Worm (Caenorhabditis elegans) whole organism, L1 larva: Measurements from ENCODE around the gene C07E3.8.

Source experiments
- F16B12.6 ChIP-seq: fragments of 150-350 bp; optimal IDR thresholded peaks from 2 replicates; lab custom pipeline; 2014; ENCODE audit warnings: missing biosample characterization, missing genetic modification characterization
- Y116A8C.19 ChIP-seq: sonication (generic microtip); optimal IDR thresholded peaks from 2 replicates; lab custom pipeline; 2016; ENCODE audit warnings: missing compliant biosample characterization, missing genetic modification characterization, borderline replicate concordance
- aly-2 ChIP-seq: fragments of 150-350 bp; optimal IDR thresholded peaks from 2 replicates; lab custom pipeline; 2014; ENCODE audit warnings: missing biosample characterization, missing genetic modification characterization
- blmp-1 ChIP-seq: fragments of 150-350 bp; optimal IDR thresholded peaks from 2 replicates; lab custom pipeline; 2014; ENCODE audit warnings: missing biosample characterization, missing genetic modification characterization
- ceh-88 ChIP-seq: fragments of 200-800 bp; sonication (Bioruptor generic); IDR thresholded peaks from 2 replicates; pipeline ENCODE4 v1.3.6; 2022; ENCODE audit warnings: missing genetic modification characterization, missing compliant biosample characterization
- dpl-1 ChIP-seq, 3 experiments: fragments of 150-350 bp in 2 of 3; sonication (generic microtip) in 1 of 3; optimal IDR thresholded peaks; 2 replicates each; lab custom pipeline; 2014 to 2017; ENCODE audit warnings: missing biosample characterization in 3 of 3, missing genetic modification characterization in 3 of 3, missing genetic modification reagents in 3 of 3
- dsc-1 ChIP-seq: sonication (generic microtip); optimal IDR thresholded peaks from 2 replicates; lab custom pipeline; 2016; ENCODE audit warnings: mild to moderate bottlenecking, missing genetic modification characterization, missing compliant biosample characterization
- efl-1 ChIP-seq, 4 experiments: fragments of 150-350 bp; optimal IDR thresholded peaks in 3 of 4; peaks in 1 of 4; 1 replicate in 1 of 4; 2 replicates in 3 of 4; lab custom pipeline; 2014; ENCODE audit warnings: missing biosample characterization in 2 of 4, missing genetic modification characterization in 2 of 4, missing genetic modification reagents in 2 of 4
- elt-2 ChIP-seq: sonication (generic microtip); optimal IDR thresholded peaks from 2 replicates; lab custom pipeline; 2016; ENCODE audit warnings: missing genetic modification characterization, mild to moderate bottlenecking, inconsistent platforms, missing compliant biosample characterization, missing genetic modification reagents
- elt-3 ChIP-seq, 6 experiments: fragments of 150-350 bp in 1 of 6; sonication (generic microtip); optimal IDR thresholded peaks; 2 replicates each; lab custom pipeline; 2017 to 2018; ENCODE audit warnings: missing biosample characterization in 6 of 6, missing genetic modification characterization in 6 of 6, inconsistent platforms in 1 of 6
- fkh-4 ChIP-seq: sonication (generic microtip); optimal IDR thresholded peaks from 2 replicates; lab custom pipeline; 2016; ENCODE audit warnings: missing compliant biosample characterization, missing genetic modification characterization, borderline replicate concordance
- fkh-8 ChIP-seq: sonication (generic microtip); optimal IDR thresholded peaks from 2 replicates; lab custom pipeline; 2016; ENCODE audit warnings: mild to moderate bottlenecking, missing genetic modification characterization, missing compliant biosample characterization
- hlh-4 ChIP-seq: sonication (generic microtip); optimal IDR thresholded peaks from 2 replicates; lab custom pipeline; 2016; ENCODE audit warnings: mild to moderate bottlenecking, missing genetic modification characterization, missing compliant biosample characterization
- jun-1 ChIP-seq: fragments of 150-350 bp; optimal IDR thresholded peaks from 2 replicates; lab custom pipeline; 2014; ENCODE audit warnings: missing biosample characterization, missing genetic modification reagents, missing genetic modification characterization
- lin-13 ChIP-seq: fragments of 150-350 bp; optimal IDR thresholded peaks from 2 replicates; lab custom pipeline; 2014; ENCODE audit warnings: missing biosample characterization, missing genetic modification reagents, missing genetic modification characterization
- lin-14 ChIP-seq: fragments of 200-800 bp; sonication (Bioruptor generic); optimal IDR thresholded peaks from 2 replicates; lab custom pipeline; 2018; ENCODE audit warnings: mild to moderate bottlenecking, missing genetic modification characterization, moderate library complexity, missing compliant biosample characterization
- lin-35 ChIP-seq, 2 experiments: fragments of 150-350 bp; optimal IDR thresholded peaks; 2 replicates each; lab custom pipeline; 2014; ENCODE audit warnings: missing biosample characterization in 2 of 2, missing genetic modification characterization in 2 of 2, missing genetic modification reagents in 2 of 2
- lir-3 ChIP-seq: sonication (generic microtip); optimal IDR thresholded peaks from 2 replicates; lab custom pipeline; 2016; ENCODE audit warnings: mild to moderate bottlenecking, missing genetic modification characterization, moderate library complexity, missing compliant biosample characterization; ENCODE audit not compliant: poor library complexity
- lsy-2 ChIP-seq, 2 experiments: fragments of 150-350 bp; optimal IDR thresholded peaks; 2 replicates each; lab custom pipeline; 2014; ENCODE audit warnings: missing biosample characterization in 2 of 2, missing genetic modification characterization in 2 of 2
- mdl-1 ChIP-seq, 2 experiments: fragments of 150-350 bp; optimal IDR thresholded peaks; 2 replicates each; lab custom pipeline; 2014 to 2017; ENCODE audit warnings: missing biosample characterization in 2 of 2, missing genetic modification characterization in 2 of 2, inconsistent platforms in 1 of 2
- mep-1 ChIP-seq: fragments of 150-350 bp; optimal IDR thresholded peaks from 2 replicates; lab custom pipeline; 2014; ENCODE audit warnings: missing biosample characterization, missing genetic modification characterization
- nhr-19 ChIP-seq: fragments of 200-800 bp; sonication (Bioruptor generic); conservative IDR thresholded peaks from 2 replicates; pipeline ENCODE4 v1.3.6; 2022; ENCODE audit warnings: missing genetic modification characterization, missing compliant biosample characterization
- nhr-20 ChIP-seq: sonication (generic microtip); optimal IDR thresholded peaks from 2 replicates; lab custom pipeline; 2016; ENCODE audit warnings: mild to moderate bottlenecking, missing genetic modification characterization, missing compliant biosample characterization
- nhr-47 ChIP-seq: sonication (generic microtip); optimal IDR thresholded peaks from 2 replicates; lab custom pipeline; 2016; ENCODE audit warnings: mild to moderate bottlenecking, missing genetic modification characterization, moderate library complexity, missing compliant biosample characterization
- nhr-71 ChIP-seq: sonication (generic microtip); optimal IDR thresholded peaks from 2 replicates; lab custom pipeline; 2016; ENCODE audit warnings: mild to moderate bottlenecking, missing genetic modification characterization, moderate library complexity, missing compliant biosample characterization
- nhr-76 ChIP-seq: sonication (generic microtip); optimal IDR thresholded peaks from 2 replicates; lab custom pipeline; 2017; ENCODE audit warnings: missing biosample characterization, missing genetic modification characterization
- nhr-77 ChIP-seq: fragments of 150-350 bp; optimal IDR thresholded peaks from 2 replicates; lab custom pipeline; 2014; ENCODE audit warnings: missing biosample characterization, missing genetic modification characterization
- nhr-85 ChIP-seq: sonication (generic microtip); peaks from one replicate; lab custom pipeline; 2016; ENCODE audit warnings: missing genetic modification characterization, inconsistent platforms, missing compliant biosample characterization
- nhr-90 ChIP-seq: sonication (generic microtip); optimal IDR thresholded peaks from 2 replicates; lab custom pipeline; 2016; ENCODE audit warnings: mild to moderate bottlenecking, missing genetic modification characterization, missing compliant biosample characterization; ENCODE audit not compliant: poor library complexity
- pag-3 ChIP-seq: sonication (generic microtip); optimal IDR thresholded peaks from 2 replicates; lab custom pipeline; 2017; ENCODE audit warnings: missing genetic modification characterization, mild to moderate bottlenecking, missing compliant biosample characterization, antibody characterized with exemption, borderline replicate concordance; ENCODE audit not compliant: insufficient read depth
- pqm-1 ChIP-seq: sonication (generic microtip); optimal IDR thresholded peaks from 3 replicates; lab custom pipeline; 2017; ENCODE audit warnings: missing biosample characterization, missing genetic modification characterization
- rnt-1 ChIP-seq: sonication (generic microtip); optimal IDR thresholded peaks from 2 replicates; lab custom pipeline; 2016; ENCODE audit warnings: mild to moderate bottlenecking, missing genetic modification characterization, moderate library complexity, missing compliant biosample characterization
- skn-1 ChIP-seq: fragments of 150-350 bp; optimal IDR thresholded peaks from 2 replicates; lab custom pipeline; 2014; ENCODE audit warnings: missing biosample characterization, missing genetic modification characterization
- snpc-4 ChIP-seq: fragments of 150-350 bp; optimal IDR thresholded peaks from 2 replicates; lab custom pipeline; 2014; ENCODE audit warnings: missing biosample characterization, missing genetic modification characterization
- snu-23 ChIP-seq: sonication (generic microtip); optimal IDR thresholded peaks from 2 replicates; lab custom pipeline; 2016; ENCODE audit warnings: missing genetic modification characterization, missing compliant biosample characterization
- tbx-2 ChIP-seq: sonication (generic microtip); optimal IDR thresholded peaks from 2 replicates; lab custom pipeline; 2016; ENCODE audit warnings: missing genetic modification characterization, missing compliant biosample characterization
- tlp-1 ChIP-seq: fragments of 150-350 bp; optimal IDR thresholded peaks from 2 replicates; lab custom pipeline; 2014; ENCODE audit warnings: missing biosample characterization, missing genetic modification characterization
- unc-130 ChIP-seq: fragments of 150-350 bp; optimal IDR thresholded peaks from 2 replicates; lab custom pipeline; 2017; ENCODE audit warnings: missing biosample characterization, missing genetic modification characterization, inconsistent platforms
- unc-62 ChIP-seq: fragments of 150-350 bp; optimal IDR thresholded peaks from 2 replicates; lab custom pipeline; 2014; ENCODE audit warnings: missing biosample characterization, missing genetic modification reagents, missing genetic modification characterization
- unc-98 ChIP-seq: fragments of 200-800 bp; sonication (Bioruptor generic); IDR thresholded peaks from 2 replicates; pipeline ENCODE4 v1.3.6; 2022; ENCODE audit warnings: missing genetic modification characterization, missing compliant biosample characterization
- xbp-1 ChIP-seq: sonication (generic microtip); optimal IDR thresholded peaks from 2 replicates; lab custom pipeline; 2016; ENCODE audit warnings: missing genetic modification characterization, missing compliant biosample characterization
- zag-1 ChIP-seq: fragments of 150-350 bp; optimal IDR thresholded peaks from 2 replicates; lab custom pipeline; 2014; ENCODE audit warnings: missing biosample characterization, missing genetic modification characterization
- ztf-4 ChIP-seq: fragments of 150-350 bp; optimal IDR thresholded peaks from 2 replicates; lab custom pipeline; 2014; ENCODE audit warnings: missing biosample characterization, missing genetic modification characterization

Gene C07E3.8

DNA sequence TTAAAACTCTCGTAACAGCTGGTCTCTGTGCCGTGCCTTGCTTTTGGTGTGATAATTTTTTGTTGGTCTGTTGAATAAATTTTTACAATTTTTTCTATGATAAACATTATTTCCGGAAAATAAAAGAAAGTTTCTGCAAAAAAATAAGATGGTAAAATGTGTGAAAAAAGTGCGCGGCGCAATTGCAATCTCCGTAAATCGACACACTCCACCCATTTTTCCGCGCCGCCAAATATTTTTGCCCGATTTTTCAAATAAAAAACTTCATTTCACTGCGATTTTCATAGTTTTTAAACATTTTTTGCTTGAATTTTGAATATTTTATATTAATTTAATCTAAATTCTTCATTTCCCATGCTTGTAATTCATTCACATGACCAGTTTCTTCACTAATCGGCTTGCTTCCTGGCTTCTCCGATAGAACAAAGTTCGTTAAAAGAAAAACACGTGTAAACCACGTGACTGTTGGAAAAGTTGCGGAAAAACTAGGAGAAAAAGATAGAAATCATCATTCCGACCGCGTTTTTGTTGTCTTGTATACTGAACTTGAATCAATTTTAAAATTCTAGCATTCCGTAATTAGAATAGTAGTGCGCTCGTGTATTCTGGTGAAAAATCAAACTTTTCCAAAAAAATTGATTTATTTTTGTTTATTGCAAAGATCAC, 36.1 kb downstream of the C07E3.8 start (continued):
- peak; percentile 45 to 73 for TF ChIP-seq efl-1 (optimal IDR thresholded peaks at IDR 0.05; lab: Kevin White, UChicago)
- TF ChIP-seq efl-1 (GFP tag; optimal IDR thresholded peaks at IDR 0.05 in 1 of 2; lab: Kevin White, UChicago), result peak; percentile 66 to 96
- no peak for TF ChIP-seq unc-98
- TF ChIP-seq lin-14 (GFP tag; lab: Kevin White, UChicago), result peak; percentile 85
- 0 out of 2 replicates have a peak, but pooled peaks have one; percentile 20 for TF ChIP-seq ceh-88 (GFP tag; lab: Robert Waterston, UW)
- TF ChIP-seq Y116A8C.19 (tag; lab: Kevin White, UChicago), result no peak
- TF ChIP-seq nhr-71 (tag; lab: Kevin White, UChicago), result peak; percentile 86
- no peak for TF ChIP-seq fkh-4
- TF ChIP-seq skn-1, result peak; percentile 61
- TF ChIP-seq nhr-77 (tag; lab: Kevin White, UChicago), result peak; percentile 37

DNA sequence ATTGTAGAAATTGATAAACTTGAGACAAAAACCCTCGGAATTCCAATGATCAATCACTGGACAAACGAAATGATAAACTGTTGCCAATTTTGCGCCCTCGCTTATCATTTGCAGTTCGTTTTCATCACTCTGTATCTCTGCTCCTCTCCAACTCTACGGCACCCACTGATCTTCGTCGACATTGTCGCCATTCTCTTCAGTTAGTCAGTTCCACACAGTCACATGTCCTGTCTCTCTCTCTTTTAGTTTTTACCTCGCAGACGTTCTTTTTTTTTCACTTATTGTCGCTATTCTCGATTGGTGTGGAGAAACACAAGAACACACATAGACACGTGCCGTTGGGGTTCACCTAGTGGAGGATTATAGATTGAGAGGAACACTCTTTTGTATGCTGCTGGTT, 37.0 kb downstream of the C07E3.8 start:
- TF ChIP-seq nhr-71 (tag; lab: Kevin White, UChicago), result peak; percentile 77
- TF ChIP-seq mep-1 (tag; lab: Kevin White, UChicago), result peak; percentile 64
- no peak for TF ChIP-seq dsc-1 (tag; lab: Kevin White, UChicago)
- TF ChIP-seq nhr-47, result peak; percentile 19
- no peak for TF ChIP-seq unc-98
- TF ChIP-seq pqm-1, result no peak
- peak; percentile 17 for TF ChIP-seq tbx-2
- peak; percentile 3 to 84 (median 58) for TF ChIP-seq elt-3 (tag; optimal IDR thresholded peaks at IDR 0.05; lab: Kevin White, UChicago)
- peak; percentile 86 for TF ChIP-seq nhr-85 (tag; lab: Kevin White, UChicago)
- peak in 1 of 2 experiments; percentile 4 for TF ChIP-seq efl-1 (optimal IDR thresholded peaks at IDR 0.05; lab: Kevin White, UChicago)
- peak in 1 of 2 experiments; percentile 94 for TF ChIP-seq efl-1 (GFP tag; optimal IDR thresholded peaks at IDR 0.05 in 1 of 2; lab: Kevin White, UChicago)
- TF ChIP-seq lin-35 (GFP tag; optimal IDR thresholded peaks at IDR 0.05; lab: Kevin White, UChicago), result peak in 1 of 2 experiments; percentile 80
- peak; percentile 87 for TF ChIP-seq lin-14 (GFP tag; lab: Kevin White, UChicago)
- peak; percentile 61 for TF ChIP-seq nhr-19 (GFP tag; lab: Robert Waterston, UW)
- TF ChIP-seq snu-23 (GFP tag; lab: Kevin White, UChicago), result peak; percentile 64
- TF ChIP-seq unc-62 (GFP tag; lab: Kevin White, UChicago), result no peak
- no peak for TF ChIP-seq aly-2 (tag; lab: Kevin White, UChicago)
- peak; percentile 28 for TF ChIP-seq xbp-1 (tag; lab: Kevin White, UChicago)
- no peak for TF ChIP-seq zag-1 (tag; lab: Kevin White, UChicago)
- peak in 1 of 2 experiments; percentile 82 for TF ChIP-seq mdl-1 (tag; optimal IDR thresholded peaks at IDR 0.05; lab: Kevin White, UChicago)
- TF ChIP-seq lin-13 (GFP tag; lab: Kevin White, UChicago), result no peak
- TF ChIP-seq hlh-4 (tag; lab: Kevin White, UChicago), result no peak
- TF ChIP-seq nhr-90 (tag; lab: Kevin White, UChicago), result peak; percentile 56
- peak; percentile 69 for TF ChIP-seq elt-2 (tag; lab: Kevin White, UChicago)
- peak in 2 of 3 experiments; percentile 11 to 29 for TF ChIP-seq dpl-1 (GFP tag; optimal IDR thresholded peaks at IDR 0.05; lab: Kevin White, UChicago)
- peak; percentile 26 for TF ChIP-seq unc-130
- TF ChIP-seq snpc-4 (tag; lab: Kevin White, UChicago), result peak; percentile 2
- no peak for TF ChIP-seq ceh-88 (GFP tag; lab: Robert Waterston, UW)
- no peak for TF ChIP-seq F16B12.6 (tag; lab: Kevin White, UChicago)
- TF ChIP-seq lir-3 (tag; lab: Kevin White, UChicago), result no peak
- peak; percentile 3 for TF ChIP-seq jun-1
- peak; percentile 34 to 41 for TF ChIP-seq lsy-2 (tag; optimal IDR thresholded peaks at IDR 0.05; lab: Kevin White, UChicago)
- TF ChIP-seq nhr-20, result peak; percentile 74
- TF ChIP-seq blmp-1, result peak; percentile 80
- no peak for TF ChIP-seq tlp-1 (tag; lab: Kevin White, UChicago)
- no peak for TF ChIP-seq ztf-4
- TF ChIP-seq fkh-8 (tag; lab: Kevin White, UChicago), result no peak
- TF ChIP-seq rnt-1 (tag; lab: Kevin White, UChicago), result peak; percentile 35
- no peak for TF ChIP-seq pag-3 (tag; lab: Kevin White, UChicago)
- no peak for TF ChIP-seq nhr-76
